Worm (Caenorhabditis elegans): ENCODE results near the gene disl-2.

The disl-2 gene

ce11 chrIII:5474176-5474575 is 31.2 kb downstream of the disl-2 start, which contains the start of gene lon-1:
Gene lon-1, plus strand, starts transcription at chrIII:5474476.
- no peak for TF ChIP-seq pbrm-1 (GFP tag; IDR thresholded peaks at IDR 0.05)
- no peak for TF ChIP-seq C06A6.2 (GFP tag; conservative IDR thresholded peaks at IDR 0.05)
- TF ChIP-seq tbp1 (GFP tag; optimal IDR thresholded peaks at IDR 0.05) = no peak
- TF ChIP-seq sea-2 (GFP tag; IDR thresholded peaks at IDR 0.05) = no peak
- no peak for TF ChIP-seq akir-1 (GFP tag; optimal IDR thresholded peaks at IDR 0.05)
- no peak for TF ChIP-seq somi-1 (GFP tag; optimal IDR thresholded peaks at IDR 0.05)
- TF ChIP-seq lag-1 (GFP tag; IDR thresholded peaks at IDR 0.05) = no peak
- no peak for TF ChIP-seq sdz-38 (tag; optimal IDR thresholded peaks at IDR 0.05)

DNA sequence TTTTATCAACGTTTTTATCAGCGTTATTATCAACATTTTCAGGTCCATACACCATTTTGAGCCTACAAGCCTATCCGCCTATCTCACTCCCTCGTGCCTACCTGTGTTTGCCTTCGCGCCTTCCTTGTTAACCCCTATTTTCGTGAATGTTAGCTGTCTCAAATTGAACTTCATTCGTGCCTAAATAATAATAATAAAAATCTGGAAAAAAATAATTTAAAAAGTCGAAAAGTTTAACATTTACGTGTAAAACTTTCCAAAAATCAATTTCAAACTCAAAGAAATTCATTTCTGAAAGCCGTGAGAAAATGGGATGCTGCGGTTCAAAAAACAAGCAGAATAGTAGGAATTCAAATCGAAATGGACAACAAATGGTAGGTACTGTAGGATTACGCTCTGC is 35.0 kb downstream of the disl-2 start, which contains the start of gene R02F2.10:
TSS of gene R02F2.10 (plus strand) at position 301 of the 400 bp plus-strand sequence.
- TF ChIP-seq him-1 (tag; optimal IDR thresholded peaks at IDR 0.05) = no peak
- TF ChIP-seq snpc-1.1 (tag; optimal IDR thresholded peaks at IDR 0.05; ENCODE audit: insufficient read depth) = no peak

ce11 chrIII:5478824-5479368 is 35.9 kb downstream of the disl-2 start, which contains the start of the genes R02F2.6 and R02F2.5:
Gene R02F2.6, minus strand, starts transcription at chrIII:5478924.
Gene R02F2.5, plus strand, starts transcription at chrIII:5479318.
- TF ChIP-seq snpc-1.1 (tag; optimal IDR thresholded peaks at IDR 0.05; ENCODE audit: insufficient read depth) (peak; percentile 15), pha-4 (tag; optimal IDR thresholded peaks at IDR 0.05) (no peak), zfh-2 (GFP tag; conservative IDR thresholded peaks at IDR 0.05) (0 out of 2 replicates have a peak, but pooled peaks have one; percentile 2), him-1 (tag; optimal IDR thresholded peaks at IDR 0.05) (no peak)

ce11 chrIII:5479493-5480167 is 36.7 kb downstream of the disl-2 start:
- peak; percentile 71; the same call in 1 of the 2 replicates for TF ChIP-seq egrh-3 (GFP tag; IDR thresholded peaks at IDR 0.05)
- no peak for TF ChIP-seq ceh-100 (GFP tag; IDR thresholded peaks at IDR 0.05)
- peak; percentile 86 for TF ChIP-seq zfh-2 (GFP tag; conservative IDR thresholded peaks at IDR 0.05)
- no peak for TF ChIP-seq lsy-27 (tag; optimal IDR thresholded peaks at IDR 0.05; ENCODE audit: borderline replicate concordance, insufficient read depth)
- TF ChIP-seq mcd-1 (GFP tag; IDR thresholded peaks at IDR 0.05) = 0 out of 2 replicates have a peak, but pooled peaks have one; percentile 13
- 0 out of 2 replicates have a peak, but pooled peaks have one; percentile 55 for TF ChIP-seq nhr-120 (GFP tag; IDR thresholded peaks at IDR 0.05)
- no peak for TF ChIP-seq mel-28 (tag; optimal IDR thresholded peaks at IDR 0.05; ENCODE audit: borderline replicate concordance)
- no peak for TF ChIP-seq dox-1 (GFP tag; IDR thresholded peaks at IDR 0.05)
- TF ChIP-seq hrde-1 (tag; optimal IDR thresholded peaks at IDR 0.05; ENCODE audit: borderline replicate concordance) = peak; percentile 18
- no peak for TF ChIP-seq C06A6.2 (GFP tag; conservative IDR thresholded peaks at IDR 0.05)
- no peak for TF ChIP-seq lin-26 (GFP tag; IDR thresholded peaks at IDR 0.05)
- no peak for TF ChIP-seq chd-7 (tag; optimal IDR thresholded peaks at IDR 0.05)
- TF ChIP-seq Y53G8AR.9 (GFP tag; conservative IDR thresholded peaks at IDR 0.05) = 0 out of 2 replicates have a peak, but pooled peaks have one; percentile 26
- no peak for TF ChIP-seq cebp-2 (GFP tag; IDR thresholded peaks at IDR 0.05)

ce11 chrIII:5483738-5484315 is 40.9 kb downstream of the disl-2 start, which contains the start of the genes R02F2.7 and R02F2.4:
Gene R02F2.7, minus strand, starts transcription at chrIII:5483773.
Gene R02F2.4, plus strand, starts transcription at chrIII:5484289.
- TF ChIP-seq xnd-1 (tag; optimal IDR thresholded peaks at IDR 0.05) = peak; percentile 74
- peak; percentile 74 for TF ChIP-seq lin-54 (GFP tag; optimal IDR thresholded peaks at IDR 0.05)
- TF ChIP-seq nhr-80 (tag; optimal IDR thresholded peaks at IDR 0.05) = no peak
- TF ChIP-seq zfh-2 (GFP tag; conservative IDR thresholded peaks at IDR 0.05) = no peak
- TF ChIP-seq lsl-1 (GFP tag; optimal IDR thresholded peaks at IDR 0.05) = peak; percentile 92
- TF ChIP-seq F33H1.4 (GFP tag; IDR thresholded peaks at IDR 0.05) = peak; percentile 82
- 0 out of 2 replicates have a peak, but pooled peaks have one; percentile 25 for TF ChIP-seq madf-8 (GFP tag; conservative IDR thresholded peaks at IDR 0.05)
- peak; percentile 78 for TF ChIP-seq madf-6 (GFP tag; IDR thresholded peaks at IDR 0.05)
- peak; percentile 21 for TF ChIP-seq F49E8.2 (tag; optimal IDR thresholded peaks at IDR 0.05; ENCODE audit: insufficient read depth)
- no peak for TF ChIP-seq F57C9.4 (tag; optimal IDR thresholded peaks at IDR 0.05)
- TF ChIP-seq mcd-1 (GFP tag; IDR thresholded peaks at IDR 0.05) = peak; percentile 53; the same call in 1 of the 2 replicates
- TF ChIP-seq snpc-1.3 (tag; optimal IDR thresholded peaks at IDR 0.05; ENCODE audit: insufficient read depth) = no peak
- no peak for TF ChIP-seq pha-4 (tag; optimal IDR thresholded peaks at IDR 0.05)
- no peak for TF ChIP-seq nhr-90 (tag; optimal IDR thresholded peaks at IDR 0.05)
- no peak for TF ChIP-seq T26A5.8 (tag; optimal IDR thresholded peaks at IDR 0.05)
- no peak for TF ChIP-seq ztf-22 (GFP tag; optimal IDR thresholded peaks at IDR 0.05)
- peak; percentile 54 for TF ChIP-seq efl-1 (GFP tag; optimal IDR thresholded peaks at IDR 0.05)
